Fruit fly (Drosophila melanogaster) Kc167 (cell line): Measurements from ENCODE around the gene nebu.

Source experiments
- Myc ChIP-seq: fragments of >200 bp; optimal IDR thresholded peaks from 2 replicates; lab custom pipeline; 2017; ENCODE audit warnings: missing external identifiers
- Sin3A ChIP-seq: fragments of >200 bp; optimal IDR thresholded peaks from 2 replicates; lab custom pipeline; 2018; ENCODE audit warnings: missing external identifiers
- h ChIP-seq: fragments of >200 bp; optimal IDR thresholded peaks from 3 replicates; lab custom pipeline; 2018; ENCODE audit warnings: missing external identifiers
- ttk ChIP-seq: sonication (Bioruptor generic); optimal IDR thresholded peaks from 2 replicates; lab custom pipeline; 2017; ENCODE audit warnings: missing external identifiers

- TF ChIP-seq h (lab: Kevin White, UChicago) (no peak), Myc (lab: Kevin White, UChicago) (no peak), ttk (no peak), Sin3A (lab: Kevin White, UChicago) (no peak)
These were observed 51.9 kb downstream of the nebu start for dm6 chr3L:12790783-12791678.
